Fruit fly (Drosophila melanogaster) whole organism, embryonic: Measurements from ENCODE around the gene mol.

ENCODE experiments used
- Abd-B ChIP-seq: fragments of 200-800 bp; sonication (Bioruptor generic); optimal IDR thresholded peaks from 2 replicates; lab custom pipeline; 2018; ENCODE audit warnings: missing biosample characterization, mild to moderate bottlenecking, missing genetic modification characterization, moderate library complexity
- Atf3 ChIP-seq: fragments of 200-800 bp; sonication (Bioruptor generic); optimal IDR thresholded peaks from 3 replicates; lab custom pipeline; 2016; ENCODE audit warnings: missing biosample characterization, missing genetic modification characterization
- BtbVII ChIP-seq: fragments of 200-800 bp; sonication (Bioruptor generic); optimal IDR thresholded peaks from 3 replicates; lab custom pipeline; 2017; ENCODE audit warnings: missing biosample characterization, mild to moderate bottlenecking, missing genetic modification characterization
- CG10274 ChIP-seq: fragments of 200-800 bp; sonication (Bioruptor generic); optimal IDR thresholded peaks from 3 replicates; lab custom pipeline; 2017; ENCODE audit warnings: missing biosample characterization, mild to moderate bottlenecking, missing genetic modification characterization
- CG11093 ChIP-seq: fragments of 200-800 bp; sonication (Bioruptor generic); IDR thresholded peaks from 3 replicates; pipeline ENCODE4 v1.3.6; 2022; ENCODE audit warnings: missing biosample characterization, missing genetic modification characterization
- CG11696 ChIP-seq: fragments of 200-800 bp; sonication (Bioruptor generic); IDR thresholded peaks from 2 replicates; pipeline ENCODE4 v1.3.6; 2022; ENCODE audit warnings: missing biosample characterization, missing genetic modification characterization
- CG12104 ChIP-seq: fragments of 200-800 bp; sonication (Bioruptor generic); optimal IDR thresholded peaks from 3 replicates; lab custom pipeline; 2016; ENCODE audit warnings: missing biosample characterization, missing genetic modification characterization
- CG13287 ChIP-seq: fragments of 200-800 bp; sonication (Bioruptor generic); IDR thresholded peaks from 2 replicates; pipeline ENCODE4 v1.3.6; 2022; ENCODE audit warnings: missing biosample characterization, missing genetic modification characterization; ENCODE audit not compliant: partially characterized antibody
- CG1603 ChIP-seq: fragments of 200-800 bp; sonication (Bioruptor generic); optimal IDR thresholded peaks from 2 replicates; lab custom pipeline; 2019; ENCODE audit warnings: missing biosample characterization, mild to moderate bottlenecking, missing genetic modification characterization, moderate library complexity
- CG18476 ChIP-seq: fragments of 200-800 bp; sonication (Bioruptor generic); optimal IDR thresholded peaks from 2 replicates; lab custom pipeline; 2016; ENCODE audit warnings: missing biosample characterization, mild to moderate bottlenecking, missing genetic modification characterization
- CG3065 ChIP-seq: fragments of 200-800 bp; sonication (Bioruptor generic); optimal IDR thresholded peaks from 2 replicates; lab custom pipeline; 2016; ENCODE audit warnings: missing biosample characterization, missing genetic modification characterization
- CG31365 ChIP-seq: fragments of 200-800 bp; sonication (Bioruptor generic); optimal IDR thresholded peaks from 2 replicates; lab custom pipeline; 2018; ENCODE audit warnings: missing biosample characterization, mild to moderate bottlenecking, missing genetic modification characterization
- CG6765 ChIP-seq: fragments of 200-800 bp; sonication (Bioruptor generic); optimal IDR thresholded peaks from 3 replicates; lab custom pipeline; 2017; ENCODE audit warnings: missing biosample characterization, mild to moderate bottlenecking, missing genetic modification characterization
- CG6791 ChIP-seq: fragments of 200-800 bp; sonication (Bioruptor generic); IDR thresholded peaks from 3 replicates; pipeline ENCODE4 v1.3.6; 2022; ENCODE audit warnings: missing biosample characterization, missing genetic modification characterization; ENCODE audit not compliant: partially characterized antibody
- CG7786 ChIP-seq: fragments of 200-800 bp; sonication (Bioruptor generic); optimal IDR thresholded peaks from 2 replicates; lab custom pipeline; 2016; ENCODE audit warnings: missing biosample characterization, missing genetic modification characterization
- CG8359 ChIP-seq: fragments of 200-800 bp; sonication (Bioruptor generic); optimal IDR thresholded peaks from 2 replicates; lab custom pipeline; 2017; ENCODE audit warnings: missing biosample characterization, mild to moderate bottlenecking, missing genetic modification characterization, borderline replicate concordance
- CkIIα-i1 ChIP-seq: fragments of 200-800 bp; sonication (Bioruptor generic); IDR thresholded peaks from 2 replicates; pipeline ENCODE4 v1.3.6; 2022; ENCODE audit warnings: missing biosample characterization, missing genetic modification characterization
- Dek ChIP-seq: fragments of 200-800 bp; sonication (Bioruptor generic); optimal IDR thresholded peaks from 3 replicates; lab custom pipeline; 2019; ENCODE audit warnings: missing biosample characterization, mild to moderate bottlenecking, missing genetic modification characterization, moderate library complexity
- Doc3 ChIP-seq: fragments of 200-800 bp; sonication (Bioruptor generic); IDR thresholded peaks from 3 replicates; pipeline ENCODE4 v1.3.6; 2022; ENCODE audit warnings: missing biosample characterization, missing genetic modification characterization; ENCODE audit not compliant: partially characterized antibody
- Ets65A ChIP-seq: fragments of 200-800 bp; sonication (Bioruptor generic); peaks from one replicate; lab custom pipeline; 2016; ENCODE audit warnings: missing biosample characterization, missing genetic modification characterization
- Fer3 ChIP-seq: fragments of 200-800 bp; sonication (Bioruptor generic); optimal IDR thresholded peaks from 2 replicates; lab custom pipeline; 2018; ENCODE audit warnings: missing biosample characterization, mild to moderate bottlenecking, missing genetic modification characterization, moderate library complexity
- H15 ChIP-seq: fragments of 200-800 bp; sonication (Bioruptor generic); IDR thresholded peaks from 3 replicates; pipeline ENCODE4 v1.3.6; 2022; ENCODE audit warnings: missing biosample characterization, missing genetic modification characterization
- Hey ChIP-seq: fragments of 200-800 bp; sonication (Bioruptor generic); optimal IDR thresholded peaks from 3 replicates; lab custom pipeline; 2018; ENCODE audit warnings: missing biosample characterization, mild to moderate bottlenecking, missing genetic modification characterization
- Hr51 ChIP-seq, 2 experiments: fragments of 200-800 bp; sonication (Bioruptor generic); optimal IDR thresholded peaks; 2 replicates in 1 of 2; 3 replicates in 1 of 2; lab custom pipeline; 2016 to 2018; ENCODE audit warnings: missing biosample characterization in 2 of 2, missing genetic modification characterization in 2 of 2, mild to moderate bottlenecking in 1 of 2, moderate library complexity in 1 of 2
- Max ChIP-seq: fragments of 200-800 bp; sonication (Bioruptor generic); optimal IDR thresholded peaks from 2 replicates; lab custom pipeline; 2016; ENCODE audit warnings: missing biosample characterization, mild to moderate bottlenecking, missing genetic modification characterization
- Optix ChIP-seq: fragments of 200-800 bp; sonication (Bioruptor generic); IDR thresholded peaks from 3 replicates; pipeline ENCODE4 v1.3.6; 2022; ENCODE audit warnings: missing biosample characterization, missing genetic modification characterization
- amos ChIP-seq: fragments of 200-800 bp; sonication (Bioruptor generic); IDR thresholded peaks from 2 replicates; pipeline ENCODE4 v1.3.6; 2022; ENCODE audit warnings: missing biosample characterization, missing genetic modification characterization; ENCODE audit not compliant: partially characterized antibody
- ase ChIP-seq: fragments of 200-800 bp; sonication (Bioruptor generic); IDR thresholded peaks from 3 replicates; pipeline ENCODE4 v1.3.6; 2022; ENCODE audit warnings: missing biosample characterization, missing genetic modification characterization
- ato ChIP-seq: fragments of 200-800 bp; sonication (Bioruptor generic); IDR thresholded peaks from 2 replicates; pipeline ENCODE4 v1.3.6; 2022; ENCODE audit warnings: missing biosample characterization, missing genetic modification characterization; ENCODE audit not compliant: partially characterized antibody
- bcd ChIP-seq: fragments of 200-800 bp; sonication (Bioruptor generic); optimal IDR thresholded peaks from 2 replicates; lab custom pipeline; 2017; ENCODE audit warnings: missing biosample characterization, mild to moderate bottlenecking, missing genetic modification characterization
- bowl ChIP-seq: fragments of 200-800 bp; sonication (Bioruptor generic); IDR thresholded peaks from 2 replicates; pipeline ENCODE4 v1.3.6; 2022; ENCODE audit warnings: missing biosample characterization, missing genetic modification characterization
- cad ChIP-seq: fragments of >200 bp; optimal IDR thresholded peaks from 2 replicates; lab custom pipeline; 2017; ENCODE audit warnings: missing biosample characterization, missing genetic modification characterization
- chif ChIP-seq, 2 experiments: fragments of 200-800 bp; sonication (Bioruptor generic); optimal IDR thresholded peaks; 3 replicates each; lab custom pipeline; 2016; ENCODE audit warnings: missing biosample characterization in 2 of 2, missing genetic modification characterization in 2 of 2
- dysf ChIP-seq: fragments of 200-800 bp; sonication (Bioruptor generic); IDR thresholded peaks from 3 replicates; pipeline ENCODE4 v1.3.6; 2022; ENCODE audit warnings: missing biosample characterization, missing genetic modification characterization
- ewg ChIP-seq: fragments of 200-800 bp; sonication (Bioruptor generic); optimal IDR thresholded peaks from 3 replicates; lab custom pipeline; 2017; ENCODE audit warnings: mild to moderate bottlenecking, missing biosample characterization, missing genetic modification reagents, missing genetic modification characterization
- hkb ChIP-seq, 2 experiments: fragments of 200-800 bp in 1 of 2; fragments of >200 bp in 1 of 2; sonication (Bioruptor generic) in 1 of 2; IDR thresholded peaks in 1 of 2; optimal IDR thresholded peaks in 1 of 2; 2 replicates each; pipeline versions ENCODE4 v1.3.6 to Lab custom; 2017 to 2022; ENCODE audit warnings: missing biosample characterization in 1 of 2, missing genetic modification characterization in 1 of 2
- lab ChIP-seq: fragments of 200-800 bp; sonication (Bioruptor generic); optimal IDR thresholded peaks from 3 replicates; lab custom pipeline; 2017; ENCODE audit warnings: missing biosample characterization, missing genetic modification characterization, mild to moderate bottlenecking, moderate library complexity, missing genetic modification reagents
- lola ChIP-seq, 3 experiments: fragments of >200 bp in 2 of 3; fragments of 200-800 bp in 1 of 3; sonication (Bioruptor generic) in 1 of 3; optimal IDR thresholded peaks; 2 replicates each; lab custom pipeline; 2017 to 2019; ENCODE audit warnings: missing biosample characterization in 3 of 3, missing genetic modification characterization in 3 of 3, mild to moderate bottlenecking in 1 of 3, moderate library complexity in 1 of 3
- onecut ChIP-seq: fragments of 200-800 bp; sonication (Bioruptor generic); IDR thresholded peaks from 2 replicates; pipeline ENCODE4 v1.3.6; 2022; ENCODE audit warnings: missing biosample characterization, missing genetic modification characterization
- pros ChIP-seq: fragments of 200-800 bp; sonication (Bioruptor generic); optimal IDR thresholded peaks from 3 replicates; lab custom pipeline; 2019; ENCODE audit warnings: missing biosample characterization, mild to moderate bottlenecking, missing genetic modification characterization, moderate library complexity
- ro ChIP-seq: fragments of 200-800 bp; sonication (Bioruptor generic); IDR thresholded peaks from 2 replicates; pipeline ENCODE4 v1.3.6; 2022; ENCODE audit warnings: missing biosample characterization, missing genetic modification characterization
- scrt ChIP-seq: fragments of 200-800 bp; sonication (Bioruptor generic); optimal IDR thresholded peaks from 2 replicates; lab custom pipeline; 2018; ENCODE audit warnings: missing biosample characterization, mild to moderate bottlenecking, missing genetic modification characterization, moderate library complexity
- sens ChIP-seq: fragments of 200-800 bp; sonication (Bioruptor generic); peaks from one replicate; lab custom pipeline; 2016; ENCODE audit warnings: missing biosample characterization, missing genetic modification characterization
- so ChIP-seq: fragments of 200-800 bp; sonication (Bioruptor generic); IDR thresholded peaks from 3 replicates; pipeline ENCODE4 v1.3.6; 2022; ENCODE audit warnings: missing biosample characterization, missing genetic modification characterization
- stc ChIP-seq: fragments of 200-800 bp; sonication (Bioruptor generic); IDR thresholded peaks from 2 replicates; pipeline ENCODE4 v1.3.6; 2022; ENCODE audit warnings: missing biosample characterization, missing genetic modification characterization
- stwl ChIP-seq: fragments of 200-800 bp; sonication (Bioruptor generic); optimal IDR thresholded peaks from 3 replicates; lab custom pipeline; 2018; ENCODE audit warnings: missing biosample characterization, mild to moderate bottlenecking, missing genetic modification characterization, moderate library complexity
- tio ChIP-seq: fragments of 200-800 bp; sonication (Bioruptor generic); optimal IDR thresholded peaks from 2 replicates; lab custom pipeline; 2017; ENCODE audit warnings: missing biosample characterization, missing genetic modification characterization, inconsistent platforms
- unc-4 ChIP-seq: fragments of 200-800 bp; sonication (Bioruptor generic); IDR thresholded peaks from 2 replicates; pipeline ENCODE4 v1.3.6; 2022; ENCODE audit warnings: missing biosample characterization, missing genetic modification characterization; ENCODE audit not compliant: partially characterized antibody
- yki ChIP-seq: fragments of >200 bp; optimal IDR thresholded peaks from 3 replicates; lab custom pipeline; 2018

Gene mol

DNA sequence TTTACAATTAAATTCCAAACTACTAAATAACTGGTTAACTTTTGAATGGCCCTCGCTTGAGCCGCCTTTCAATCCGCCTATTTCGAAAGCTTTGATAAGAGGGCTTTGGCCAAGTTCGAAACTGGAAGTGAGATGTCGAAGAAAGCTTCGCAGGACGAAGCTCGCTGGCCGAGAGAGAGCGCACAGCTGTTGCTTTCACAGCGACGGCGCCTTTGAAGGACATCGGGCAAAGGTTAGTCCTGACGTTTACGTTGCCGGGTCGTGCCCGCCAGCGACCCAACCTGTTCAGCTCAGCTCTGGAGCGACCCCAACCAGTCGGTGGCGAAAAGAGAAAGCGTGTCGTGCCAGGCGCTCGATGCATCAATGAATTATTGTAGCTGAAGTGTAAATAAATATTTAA, 14.4 kb upstream of the mol start (continued):
- TF ChIP-seq CG8359 (GFP tag; lab: Kevin White, UChicago), result no peak
- peak; percentile 14 for TF ChIP-seq ewg (GFP tag; lab: Kevin White, UChicago)
- TF ChIP-seq CG11696 (GFP tag; lab: Robert Waterston, UW), result no peak
- no peak for TF ChIP-seq CG7786 (GFP tag; lab: Kevin White, UChicago)
- TF ChIP-seq Hey (tag; lab: Kevin White, UChicago), result no peak
- TF ChIP-seq ro, result no peak
- TF ChIP-seq tio (GFP tag; lab: Kevin White, UChicago), result no peak
- TF ChIP-seq ase, result no peak
- no peak for TF ChIP-seq H15 (GFP tag; lab: Robert Waterston, UW)
- no peak for TF ChIP-seq hkb (optimal IDR thresholded peaks at IDR 0.05; lab: Kevin White, UChicago)
- no peak for TF ChIP-seq hkb (GFP tag; IDR thresholded peaks at IDR 0.05; lab: Robert Waterston, UW)
- TF ChIP-seq dysf (GFP tag; lab: Robert Waterston, UW), result no peak
- TF ChIP-seq bcd (GFP tag; lab: Kevin White, UChicago), result no peak
- TF ChIP-seq amos (GFP tag; lab: Robert Waterston, UW), result peak; percentile 22; the same call in 1 of the 2 replicates
- no peak for TF ChIP-seq CG3065
- no peak for TF ChIP-seq CG12104 (GFP tag; lab: Kevin White, UChicago)
- TF ChIP-seq Optix (GFP tag; lab: Robert Waterston, UW), result no peak
- TF ChIP-seq bowl (GFP tag; lab: Robert Waterston, UW), result no peak
- no peak for TF ChIP-seq Max
- peak; percentile 2 for TF ChIP-seq CG18476 (GFP tag; lab: Kevin White, UChicago)
- TF ChIP-seq scrt, result peak; percentile 93
- TF ChIP-seq, all 482 proteins: peak for 11

DNA sequence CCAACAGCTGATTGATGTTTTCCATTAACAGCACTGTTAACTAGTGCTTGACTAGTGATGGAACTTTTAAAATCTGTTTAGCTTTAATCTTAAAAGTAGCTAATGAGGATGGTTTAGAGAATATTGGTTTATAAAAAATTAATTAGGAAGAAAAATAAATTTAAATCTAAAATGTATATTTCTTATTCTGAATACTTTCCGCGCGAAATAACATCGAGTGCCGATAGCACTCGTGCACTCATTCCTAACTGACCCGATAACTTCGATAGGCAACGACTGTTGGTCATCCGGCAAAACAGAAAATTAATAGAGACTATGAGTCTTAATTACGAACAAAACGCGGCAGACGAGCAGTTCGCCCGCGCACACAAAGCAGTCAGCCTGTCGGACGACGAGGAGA, 12.3 kb upstream of the mol start, which contains the start of the genes THG and Rnmt:
TSS of gene THG (minus strand) at position 22 of the 400 bp plus-strand sequence.
TSS of gene Rnmt (plus strand) at position 237 of the 400 bp plus-strand sequence.
- TF ChIP-seq Doc3 (GFP tag; lab: Robert Waterston, UW) (peak; percentile 85), Ets65A (GFP tag; lab: Kevin White, UChicago) (peak; percentile 93), Dek (tag; lab: Kevin White, UChicago) (peak; percentile 73), Atf3 (GFP tag; lab: Kevin White, UChicago) (peak; percentile 46), CG13287 (GFP tag; lab: Robert Waterston, UW) (peak; percentile 95), so (GFP tag; lab: Robert Waterston, UW) (peak; percentile 60; the same call in 1 of the 3 replicates), onecut (peak; percentile 62), pros (GFP tag; lab: Kevin White, UChicago) (no peak), ato (GFP tag; lab: Robert Waterston, UW) (peak; percentile 41; the same call in 1 of the 2 replicates), yki (lab: Kevin White, UChicago) (no peak), Abd-B (GFP tag; lab: Kevin White, UChicago) (peak; percentile 54), chif (GFP tag; optimal IDR thresholded peaks at IDR 0.05; lab: Kevin White, UChicago) (peak; percentile 62 to 69), CG31365 (tag; lab: Kevin White, UChicago) (no peak), CG11093 (GFP tag; lab: Robert Waterston, UW) (peak; percentile 42; the same call in 2 of the 3 replicates), unc-4 (peak; percentile 93), Hr51 (GFP tag; optimal IDR thresholded peaks at IDR 0.05; lab: Kevin White, UChicago) (peak; percentile 76 to 79), bowl (GFP tag; lab: Robert Waterston, UW) (peak; percentile 58), CG6765 (GFP tag; lab: Kevin White, UChicago) (no peak), stc (GFP tag; lab: Robert Waterston, UW) (peak; percentile 61), lola (GFP tag; optimal IDR thresholded peaks at IDR 0.05; lab: Kevin White, UChicago) (peak in 1 of 3 experiments; percentile 85), CkIIα-i1 (GFP tag; lab: Robert Waterston, UW) (peak; percentile 57; the same call in 1 of the 2 replicates), sens (GFP tag; lab: Kevin White, UChicago) (peak; percentile 96), CG10274 (no peak), Fer3 (tag; lab: Kevin White, UChicago) (peak; percentile 78), BtbVII (GFP tag; lab: Kevin White, UChicago) (peak; percentile 2), cad (GFP tag; lab: Kevin White, UChicago) (no peak), CG1603 (tag; lab: Kevin White, UChicago) (peak; percentile 71), stwl (peak; percentile 72), CG6791 (GFP tag; lab: Robert Waterston, UW) (peak; percentile 82), ase (peak; percentile 41; the same call in 1 of the 3 replicates), lab (GFP tag; lab: Kevin White, UChicago) (peak; percentile 80)
